Fruit fly (Drosophila melanogaster): ENCODE measurements around the gene CG14377.
A peak's percentile ranks its signal among the peaks of the same experiment; 100 is the strongest.

The CG14377 gene

dm6 chr3R:13364175-13365174 lies 33.2 kb upstream of the CG14377 start, which contains the start of gene Dic1 (continued):
- TF ChIP-seq CG18476 (GFP tag; optimal IDR thresholded peaks at IDR 0.05) = peak; percentile 95
- TF ChIP-seq Sry-β (GFP tag; optimal IDR thresholded peaks at IDR 0.05) = peak; percentile 63
- peak; percentile 95 for TF ChIP-seq Max (GFP tag; optimal IDR thresholded peaks at IDR 0.05)
- TF ChIP-seq Tbp (GFP tag; optimal IDR thresholded peaks at IDR 0.05) = no peak
- TF ChIP-seq CG17361 (GFP tag; IDR thresholded peaks at IDR 0.05) = peak; percentile 99
- peak; percentile 90 for TF ChIP-seq Mrtf (GFP tag; IDR thresholded peaks at IDR 0.05)
- peak; percentile 98 for TF ChIP-seq CG31441 (GFP tag; IDR thresholded peaks at IDR 0.05)
- peak; percentile 82 for TF ChIP-seq B-H1 (GFP tag; IDR thresholded peaks at IDR 0.05)
- peak; percentile 92 for TF ChIP-seq CG7372 (GFP tag; IDR thresholded peaks at IDR 0.05)
- peak; percentile 73 for TF ChIP-seq Adf1 (GFP tag; IDR thresholded peaks at IDR 0.05)
- peak; percentile 95 for TF ChIP-seq Camta (GFP tag; optimal IDR thresholded peaks at IDR 0.05)
- TF ChIP-seq CG18764 (GFP tag; optimal IDR thresholded peaks at IDR 0.05) = peak; percentile 93
- peak; percentile 91 for TF ChIP-seq tap (tag; optimal IDR thresholded peaks at IDR 0.05)
- TF ChIP-seq fd64A (GFP tag; optimal IDR thresholded peaks at IDR 0.05) = peak; percentile 18
- no peak for TF ChIP-seq usp (GFP tag; optimal IDR thresholded peaks at IDR 0.05)
- peak; percentile 65; the same call in 2 of the 3 replicates for TF ChIP-seq C15 (GFP tag; IDR thresholded peaks at IDR 0.05)
- TF ChIP-seq luna (GFP tag; optimal IDR thresholded peaks at IDR 0.05) = peak; percentile 83
- TF ChIP-seq gsb (GFP tag; IDR thresholded peaks at IDR 0.05) = peak; percentile 75
- peak; percentile 96 for TF ChIP-seq scrt (GFP tag; optimal IDR thresholded peaks at IDR 0.05)
- peak; percentile 92 for TF ChIP-seq CG5180 (GFP tag; optimal IDR thresholded peaks at IDR 0.05)
- peak; percentile 37 for TF ChIP-seq stwl (tag; optimal IDR thresholded peaks at IDR 0.05)
- peak; percentile 95 for TF ChIP-seq CG12155 (GFP tag; optimal IDR thresholded peaks at IDR 0.05)
- TF ChIP-seq bcd (GFP tag; optimal IDR thresholded peaks at IDR 0.05) = peak; percentile 99
- peak; percentile 94 for TF ChIP-seq CG17829 (tag; optimal IDR thresholded peaks at IDR 0.05)
- TF ChIP-seq CG11398 (GFP tag; optimal IDR thresholded peaks at IDR 0.05) = peak; percentile 78
- peak; percentile 86 for TF ChIP-seq Oaz (GFP tag; IDR thresholded peaks at IDR 0.05)
- TF ChIP-seq ac (GFP tag; optimal IDR thresholded peaks at IDR 0.05) = peak; percentile 74
- peak; percentile 32 for TF ChIP-seq ERR (GFP tag; optimal IDR thresholded peaks at IDR 0.05)
- TF ChIP-seq CrebB (tag; optimal IDR thresholded peaks at IDR 0.05) = peak; percentile 73
- no peak for TF ChIP-seq hkb (optimal IDR thresholded peaks at IDR 0.05)
- TF ChIP-seq hkb (GFP tag; IDR thresholded peaks at IDR 0.05) = peak; percentile 96
- peak; percentile 75 for TF ChIP-seq CG32772 (GFP tag; IDR thresholded peaks at IDR 0.05)
- TF ChIP-seq Ptx1 (GFP tag; IDR thresholded peaks at IDR 0.05) = peak; percentile 96
- peak; percentile 96 for TF ChIP-seq CG2712 (tag; optimal IDR thresholded peaks at IDR 0.05)
- peak; percentile 88 for TF ChIP-seq Antp (GFP tag; optimal IDR thresholded peaks at IDR 0.05)
- TF ChIP-seq CG9727 (GFP tag; optimal IDR thresholded peaks at IDR 0.05) = peak; percentile 99
- peak; percentile 64 for TF ChIP-seq CG3163 (GFP tag; optimal IDR thresholded peaks at IDR 0.05)
- TF ChIP-seq Xrp1 (GFP tag; IDR thresholded peaks at IDR 0.05) = peak; percentile 93
- TF ChIP-seq CG16815 (GFP tag; optimal IDR thresholded peaks at IDR 0.05) = peak; percentile 93
- peak; percentile 95 for TF ChIP-seq pho (GFP tag; optimal IDR thresholded peaks at IDR 0.05)
- TF ChIP-seq CG42726 (GFP tag; IDR thresholded peaks at IDR 0.05; ENCODE audit: partially characterized antibody) = peak; percentile 51; the same call in 1 of the 2 replicates
- peak; percentile 90 for TF ChIP-seq CG8359 (GFP tag; optimal IDR thresholded peaks at IDR 0.05; ENCODE audit: borderline replicate concordance)
- TF ChIP-seq CG14860 (GFP tag; IDR thresholded peaks at IDR 0.05; ENCODE audit: partially characterized antibody) = no peak
- peak; percentile 88 for TF ChIP-seq CG17912 (GFP tag; optimal IDR thresholded peaks at IDR 0.05)
- peak; percentile 98 for TF ChIP-seq Meics (GFP tag; optimal IDR thresholded peaks at IDR 0.05)
- TF ChIP-seq Oli (tag; optimal IDR thresholded peaks at IDR 0.05) = peak; percentile 98
- TF ChIP-seq CG3407 (GFP tag; optimal IDR thresholded peaks at IDR 0.05) = peak; percentile 93
- TF ChIP-seq amos (GFP tag; IDR thresholded peaks at IDR 0.05; ENCODE audit: partially characterized antibody) = no peak; the same call in 1 of the 2 replicates
- TF ChIP-seq Mad (GFP tag; optimal IDR thresholded peaks at IDR 0.05) = peak; percentile 91
